Fruit fly (Drosophila melanogaster) ovary, adult (tissue): ENCODE results near the gene CG16762.

Experiments
- CG17801 ChIP-seq: fragments of 200-800 bp; optimal IDR thresholded peaks from 2 replicates; lab custom pipeline; 2019; ENCODE audit warnings: missing biosample characterization, mild to moderate bottlenecking, missing genetic modification characterization, moderate library complexity; ENCODE audit not compliant: partially characterized antibody

CG16762 gene

DNA sequence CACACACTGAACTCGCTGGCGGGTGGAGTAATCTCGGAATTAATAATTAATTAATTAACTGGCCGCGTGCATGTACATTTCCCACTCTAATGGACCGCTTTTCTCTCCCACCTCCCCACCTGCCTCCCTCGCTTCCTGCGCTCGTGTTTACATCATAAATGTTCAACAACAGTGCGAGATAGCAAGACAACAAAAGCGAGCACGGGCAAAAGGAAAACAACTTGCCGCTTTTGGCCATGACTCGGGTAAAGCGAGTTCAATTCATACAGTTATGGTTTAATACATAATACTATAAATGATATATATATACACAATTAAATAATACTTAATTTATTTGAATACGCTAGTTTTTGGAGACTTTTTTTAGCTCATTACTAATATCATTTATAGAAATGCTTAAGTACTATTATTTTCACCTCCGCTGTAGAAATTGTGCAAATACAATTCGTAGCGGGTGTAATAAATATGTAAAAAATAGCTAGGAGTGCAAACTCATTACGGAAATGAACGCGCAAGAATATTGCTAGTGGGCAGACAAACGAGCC, 48.9 kb downstream of the CG16762 start:
- no peak for TF ChIP-seq CG17801 (GFP tag; lab: Kevin White, UChicago)

DNA sequence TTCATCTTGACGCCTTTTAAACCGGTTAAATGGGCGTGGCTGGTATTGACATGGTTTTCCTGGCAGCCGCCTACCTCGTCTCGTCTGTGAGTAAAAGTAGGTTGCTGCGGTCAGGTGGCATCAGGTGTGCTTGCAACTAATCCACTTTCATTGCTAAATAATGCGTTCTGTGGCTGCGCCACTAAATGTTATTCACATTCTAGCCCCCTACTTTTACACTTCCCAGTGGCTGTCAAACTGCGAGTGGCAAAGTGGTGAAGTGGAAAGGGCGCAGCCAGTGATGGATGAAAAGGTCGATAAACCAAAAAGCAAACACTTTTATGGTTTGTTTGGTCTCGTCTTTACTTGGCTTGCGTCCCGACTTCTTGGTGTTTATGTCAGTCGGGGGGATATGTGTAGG, 49.7 kb downstream of the CG16762 start:
- TF ChIP-seq CG17801 (GFP tag; lab: Kevin White, UChicago), result no peak
